Worm (Caenorhabditis elegans) whole organism, L4/young adult: ENCODE measurements around the gene C18H7.4.

Experiments used
- dao-5 ChIP-seq: sonication (generic microtip); optimal IDR thresholded peaks from 2 replicates; lab custom pipeline; 2016; ENCODE audit warnings: missing genotype, missing genetic modification characterization, moderate library complexity, missing compliant biosample characterization
- him-1 ChIP-seq: sonication (generic microtip); optimal IDR thresholded peaks from 2 replicates; lab custom pipeline; 2016; ENCODE audit warnings: missing genotype, missing genetic modification reagents, missing genetic modification characterization, missing compliant biosample characterization

DNA sequence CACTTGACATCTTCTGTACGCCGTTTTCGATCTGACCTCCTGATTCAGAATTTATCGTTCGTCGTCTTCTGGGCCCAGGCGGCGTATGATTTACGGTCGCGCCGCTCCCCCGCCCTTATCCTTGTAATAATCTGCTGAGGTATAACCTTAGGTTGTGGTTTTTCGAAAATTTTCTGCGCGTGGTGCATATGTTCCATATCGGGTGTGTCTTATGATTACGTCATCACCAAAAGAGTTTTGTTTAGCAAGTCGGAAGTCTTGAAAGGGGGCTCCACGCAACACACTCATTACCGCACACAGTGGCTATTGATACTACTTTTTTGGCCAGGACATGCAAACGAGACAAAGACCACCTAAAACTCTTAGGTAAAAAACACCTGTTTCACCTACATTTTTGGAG lies 32.3 kb upstream of the C18H7.4 start:
- no peak for TF ChIP-seq dao-5 (tag; lab: Kevin White, UChicago)
- no peak for TF ChIP-seq him-1 (tag; lab: Kevin White, UChicago)
